Worm (Caenorhabditis elegans) whole organism, L4 larva: ENCODE measurements around the gene T16H12.2.

Experiments
- ceh-82 ChIP-seq: sonication (generic microtip); optimal IDR thresholded peaks from 2 replicates; lab custom pipeline; 2017; ENCODE audit warnings: missing biosample characterization, missing genetic modification characterization
- fkh-10 ChIP-seq: fragments of 150-350 bp; optimal IDR thresholded peaks from 2 replicates; lab custom pipeline; 2014; ENCODE audit warnings: missing biosample characterization, missing genetic modification reagents, missing genetic modification characterization
- lin-13 ChIP-seq: fragments of 150-350 bp; optimal IDR thresholded peaks from 2 replicates; lab custom pipeline; 2014; ENCODE audit warnings: missing biosample characterization, missing genetic modification reagents, missing genetic modification characterization
- mep-1 ChIP-seq: fragments of 150-350 bp; sonication (generic microtip); optimal IDR thresholded peaks from 3 replicates; lab custom pipeline; 2014; ENCODE audit warnings: missing biosample characterization, missing genetic modification characterization
- php-3 ChIP-seq: fragments of 200-800 bp; sonication (Bioruptor generic); IDR thresholded peaks from 2 replicates; pipeline ENCODE4 v1.3.6; 2022; ENCODE audit warnings: missing genetic modification reagents, missing genetic modification characterization, missing compliant biosample characterization
- zag-1 ChIP-seq: fragments of 150-350 bp; optimal IDR thresholded peaks from 2 replicates; lab custom pipeline; 2014; ENCODE audit warnings: missing biosample characterization, missing genetic modification characterization

- TF ChIP-seq mep-1 (tag; lab: Kevin White, UChicago) = no peak
- TF ChIP-seq php-3 (GFP tag; lab: Robert Waterston, UW) = no peak
- TF ChIP-seq fkh-10 (GFP tag; lab: Kevin White, UChicago) = no peak
- no peak for TF ChIP-seq ceh-82 (tag; lab: Kevin White, UChicago)
- no peak for TF ChIP-seq zag-1 (tag; lab: Kevin White, UChicago)
- TF ChIP-seq lin-13 (GFP tag; lab: Kevin White, UChicago) = no peak
These were observed 46.1 kb upstream of the T16H12.2 start, which contains the start of gene T16G12.7 for ce11 chrIII:10040013-10040412.
